Worm (Caenorhabditis elegans): ENCODE data around the gene nhx-9.

Gene nhx-9

DNA sequence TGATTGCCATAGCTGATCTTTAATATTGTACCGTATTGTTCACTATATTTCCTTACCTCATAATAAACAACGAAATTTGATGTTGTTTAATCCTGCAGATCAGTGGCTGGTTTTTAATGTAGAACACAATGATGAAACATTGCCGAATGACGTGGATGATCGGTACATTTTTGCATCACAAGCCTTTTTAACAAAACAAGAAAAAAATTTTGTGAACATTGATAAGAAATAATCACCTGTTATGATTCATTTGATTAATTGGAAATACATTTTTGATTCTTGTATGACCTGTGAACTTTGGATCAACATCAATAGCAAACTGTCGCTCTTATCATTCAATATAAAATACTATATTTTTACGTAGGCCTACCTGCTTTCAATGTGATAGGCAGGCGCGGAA lies 27.8 kb upstream of the nhx-9 start:
- TF ChIP-seq eyg-1 (tag; optimal IDR thresholded peaks at IDR 0.05), result no peak
- TF ChIP-seq fkh-10 (GFP tag; optimal IDR thresholded peaks at IDR 0.05), result no peak
- TF ChIP-seq ceh-19 (GFP tag; optimal IDR thresholded peaks at IDR 0.05), result no peak
- TF ChIP-seq ceh-14 (tag; optimal IDR thresholded peaks at IDR 0.05), result no peak

ce11 chrIV:11903676-11904075 lies 27.0 kb upstream of the nhx-9 start:
- TF ChIP-seq ref-2 (tag; optimal IDR thresholded peaks at IDR 0.05) (no peak), fax-1 (tag; optimal IDR thresholded peaks at IDR 0.05) (no peak), ceh-18 (tag; optimal IDR thresholded peaks at IDR 0.05) (no peak), nhr-232 (tag; optimal IDR thresholded peaks at IDR 0.05) (no peak), ceh-45 (GFP tag; IDR thresholded peaks at IDR 0.05) (no peak), hlh-15 (tag; optimal IDR thresholded peaks at IDR 0.05) (no peak), lim-6 (tag; optimal IDR thresholded peaks at IDR 0.05) (no peak), ceh-6 (GFP tag; optimal IDR thresholded peaks at IDR 0.05) (no peak), eyg-1 (tag; optimal IDR thresholded peaks at IDR 0.05) (no peak), ceh-34 (tag; optimal IDR thresholded peaks at IDR 0.05) (no peak), T23F11.4 (GFP tag; optimal IDR thresholded peaks at IDR 0.05) (no peak), ztf-16 (tag; optimal IDR thresholded peaks at IDR 0.05) (no peak)

ce11 chrIV:11908733-11909132 lies 21.9 kb upstream of the nhx-9 start:
- no peak for TF ChIP-seq pax-1 (tag; optimal IDR thresholded peaks at IDR 0.05)
- TF ChIP-seq unc-42 (tag; optimal IDR thresholded peaks at IDR 0.05), result no peak
- TF ChIP-seq lim-6 (tag; optimal IDR thresholded peaks at IDR 0.05), result no peak
- no peak for TF ChIP-seq madf-2 (tag; optimal IDR thresholded peaks at IDR 0.05)
- TF ChIP-seq fkh-6 (tag; optimal IDR thresholded peaks at IDR 0.05), result no peak
- TF ChIP-seq ceh-34 (tag; optimal IDR thresholded peaks at IDR 0.05), result no peak
- no peak for TF ChIP-seq F13H6.1 (tag; optimal IDR thresholded peaks at IDR 0.05)
- TF ChIP-seq ceh-48 (tag; optimal IDR thresholded peaks at IDR 0.05), result no peak
- TF ChIP-seq ttx-3 (tag; optimal IDR thresholded peaks at IDR 0.05), result no peak

ce11 chrIV:11911723-11912122 lies 18.9 kb upstream of the nhx-9 start, which contains the start of gene VZK822L.2:
Gene VZK822L.2, plus strand, starts transcription at chrIV:11912023.
- no peak for TF ChIP-seq hlh-13 (GFP tag; optimal IDR thresholded peaks at IDR 0.05)
- no peak for TF ChIP-seq npax-4 (tag; optimal IDR thresholded peaks at IDR 0.05)
- no peak for TF ChIP-seq ceh-34 (tag; optimal IDR thresholded peaks at IDR 0.05)
- no peak for TF ChIP-seq ttx-3 (tag; optimal IDR thresholded peaks at IDR 0.05)
- no peak for TF ChIP-seq elt-2 (tag; optimal IDR thresholded peaks at IDR 0.05)
- no peak for TF ChIP-seq pag-3 (tag; optimal IDR thresholded peaks at IDR 0.05; ENCODE audit: borderline replicate concordance)

DNA sequence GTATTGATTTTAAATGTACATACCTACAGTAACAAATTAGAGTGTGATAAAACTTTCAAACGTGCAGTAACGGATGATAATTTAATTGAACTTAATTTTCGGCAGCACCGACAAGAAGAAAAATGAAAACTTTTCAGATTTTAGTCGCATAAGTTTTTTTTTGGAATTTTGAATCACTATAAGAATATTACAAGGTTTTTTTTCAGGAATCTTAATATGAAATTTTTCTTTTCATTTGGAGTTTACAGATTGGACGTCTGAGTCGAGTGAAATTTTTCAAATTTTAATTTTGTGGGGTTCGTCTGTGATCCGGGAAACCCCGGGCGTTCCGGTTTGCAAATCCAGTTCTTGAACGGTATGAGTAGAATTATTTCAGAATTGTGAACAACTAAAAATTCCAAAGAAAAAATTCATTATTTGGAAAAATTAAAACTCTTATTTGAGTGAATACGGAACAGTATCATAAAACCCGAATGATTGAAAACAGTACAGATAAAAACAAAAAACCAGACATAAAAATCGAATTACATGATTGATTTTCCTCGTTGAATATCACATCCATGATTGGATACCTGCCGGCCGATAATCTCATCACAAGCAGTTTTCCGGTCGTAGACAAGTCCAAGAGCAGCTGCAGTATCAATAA lies 17.3 kb upstream of the nhx-9 start:
- TF ChIP-seq nfya-1 (tag; optimal IDR thresholded peaks at IDR 0.05) (no peak), ceh-22 (tag; optimal IDR thresholded peaks at IDR 0.05) (no peak), unc-42 (tag; optimal IDR thresholded peaks at IDR 0.05) (no peak), ceh-14 (tag; optimal IDR thresholded peaks at IDR 0.05) (no peak), unc-86 (tag; optimal IDR thresholded peaks at IDR 0.05) (no peak), lim-6 (tag; optimal IDR thresholded peaks at IDR 0.05) (no peak), ceh-45 (GFP tag; IDR thresholded peaks at IDR 0.05) (no peak), ttx-3 (tag; optimal IDR thresholded peaks at IDR 0.05) (no peak), unc-3 (GFP tag; conservative IDR thresholded peaks at IDR 0.05) (no peak), unc-3 (tag; optimal IDR thresholded peaks at IDR 0.05) (no peak), fax-1 (tag; optimal IDR thresholded peaks at IDR 0.05) (no peak), lin-11 (tag; optimal IDR thresholded peaks at IDR 0.05) (no peak), C08G9.2 (tag; optimal IDR thresholded peaks at IDR 0.05) (no peak), gmeb-2 (tag; optimal IDR thresholded peaks at IDR 0.05) (no peak), elt-4 (tag; optimal IDR thresholded peaks at IDR 0.05) (no peak), ceh-31 (tag; optimal IDR thresholded peaks at IDR 0.05) (no peak), ceh-24 (tag; optimal IDR thresholded peaks at IDR 0.05) (no peak), ceh-48 (tag; optimal IDR thresholded peaks at IDR 0.05) (no peak), madf-2 (tag; optimal IDR thresholded peaks at IDR 0.05) (no peak)
